Worm (Caenorhabditis elegans): ENCODE results near the gene unc-49.
A peak's percentile ranks its signal among the peaks of the same experiment; 100 is the strongest.

Gene unc-49

DNA sequence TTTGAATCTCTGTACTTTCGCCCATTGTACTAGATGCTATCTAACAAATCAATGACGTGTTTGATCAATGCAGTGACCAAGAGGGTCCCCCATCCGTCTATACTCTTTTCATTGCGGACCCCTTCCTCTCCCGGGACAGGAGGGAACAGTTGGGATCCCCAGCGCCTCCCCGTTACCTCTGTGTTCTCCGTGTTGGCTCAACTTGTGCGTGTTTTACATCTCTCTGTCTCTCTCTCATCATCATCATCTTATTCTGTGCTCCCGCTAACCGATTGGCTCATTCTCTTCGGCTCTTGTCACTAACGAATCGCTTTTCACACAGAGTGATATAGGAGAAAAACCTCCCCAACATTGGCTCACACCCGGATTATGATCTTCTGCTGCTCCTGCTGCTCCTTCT lies at the start of gene unc-49:
TSS of gene unc-49 (plus strand) at position 240 of the 400 bp plus-strand sequence.
- TF ChIP-seq lin-39 (tag; optimal IDR thresholded peaks at IDR 0.05) = no peak
- TF ChIP-seq egl-5 (tag; optimal IDR thresholded peaks at IDR 0.05) = peak; percentile 33
- no peak for TF ChIP-seq nhr-237 (tag; optimal IDR thresholded peaks at IDR 0.05)
- TF ChIP-seq nfya-1 (tag; optimal IDR thresholded peaks at IDR 0.05; ENCODE audit: insufficient read depth) = peak; percentile 43

DNA sequence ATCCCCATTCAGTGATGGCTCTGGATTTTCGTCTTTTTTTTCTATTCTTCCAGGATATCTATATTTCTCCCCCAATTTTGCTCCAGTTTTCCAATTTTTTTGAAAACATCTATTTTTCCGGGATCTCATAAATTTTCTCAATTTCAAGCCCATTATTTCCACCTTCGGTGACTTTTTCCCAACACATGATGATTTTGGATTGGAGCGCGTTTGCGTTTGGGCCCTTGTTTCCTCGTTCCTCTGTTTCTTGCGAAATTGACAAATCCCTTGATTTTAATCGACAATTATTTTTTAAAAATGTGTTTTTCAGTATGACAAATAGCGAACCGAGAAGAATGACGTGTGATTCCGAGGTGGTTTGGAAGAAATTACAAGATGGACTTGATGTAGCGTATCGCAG lies 49.6 kb upstream of the unc-49 start, which contains the start of gene cul-1:
TSS of gene cul-1 (plus strand) at position 311 of the 400 bp plus-strand sequence.
- TF ChIP-seq elt-3 (tag; optimal IDR thresholded peaks at IDR 0.05) = no peak
- no peak for TF ChIP-seq nhr-28 (tag; optimal IDR thresholded peaks at IDR 0.05)
- peak; percentile 94 for TF ChIP-seq skn-1 (tag; optimal IDR thresholded peaks at IDR 0.05)
- peak; percentile 1 for TF ChIP-seq pha-4 (tag; optimal IDR thresholded peaks at IDR 0.05)
- no peak for TF ChIP-seq nhr-67 (tag; optimal IDR thresholded peaks at IDR 0.05)
- peak; percentile 80 for TF ChIP-seq egl-5 (tag; optimal IDR thresholded peaks at IDR 0.05)
- TF ChIP-seq nfya-1 (tag; optimal IDR thresholded peaks at IDR 0.05; ENCODE audit: insufficient read depth) = peak; percentile 25
- TF ChIP-seq lin-15B (tag; optimal IDR thresholded peaks at IDR 0.05) = peak; percentile 23
- TF ChIP-seq nhr-12 (tag; optimal IDR thresholded peaks at IDR 0.05) = no peak

DNA sequence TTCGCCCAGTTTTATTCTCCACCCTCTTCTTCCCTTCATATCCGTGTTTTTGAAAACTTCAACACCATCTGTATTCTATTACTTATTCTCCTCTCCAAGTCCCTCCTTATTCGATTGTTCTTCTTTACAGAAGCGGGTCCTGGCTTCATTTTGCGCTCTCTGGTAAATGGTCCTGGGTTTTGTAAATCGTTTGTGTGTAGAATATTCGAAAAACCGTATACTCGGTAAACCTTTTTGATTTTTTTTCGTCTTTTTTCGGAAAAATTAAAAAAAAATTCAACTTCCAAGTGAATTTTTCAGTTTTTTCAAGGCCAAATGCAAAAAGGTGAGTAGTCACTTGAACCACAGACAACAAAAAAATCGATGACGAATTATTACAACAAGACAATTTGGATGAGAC lies 45.6 kb upstream of the unc-49 start, which contains the start of gene D2045.9:
TSS of gene D2045.9 (plus strand) at position 301 of the 400 bp plus-strand sequence.
- no peak for TF ChIP-seq nhr-12 (tag; optimal IDR thresholded peaks at IDR 0.05)
- no peak for TF ChIP-seq egl-27 (tag; optimal IDR thresholded peaks at IDR 0.05)
- no peak for TF ChIP-seq skn-1 (tag; optimal IDR thresholded peaks at IDR 0.05)
- TF ChIP-seq nhr-237 (tag; optimal IDR thresholded peaks at IDR 0.05) = no peak
- TF ChIP-seq elt-1 (tag; optimal IDR thresholded peaks at IDR 0.05) = no peak
- no peak for TF ChIP-seq lin-15B (tag; optimal IDR thresholded peaks at IDR 0.05)
- no peak for TF ChIP-seq sea-2 (GFP tag; optimal IDR thresholded peaks at IDR 0.05)
- no peak for TF ChIP-seq eor-1 (tag; optimal IDR thresholded peaks at IDR 0.05)
- no peak for TF ChIP-seq ZK546.5 (tag; optimal IDR thresholded peaks at IDR 0.05)
- no peak for TF ChIP-seq jun-1 (tag; optimal IDR thresholded peaks at IDR 0.05)
- no peak for TF ChIP-seq elt-3 (tag; optimal IDR thresholded peaks at IDR 0.05)
- TF ChIP-seq unc-62 (GFP tag; optimal IDR thresholded peaks at IDR 0.05) = no peak
- TF ChIP-seq daf-12 (tag; optimal IDR thresholded peaks at IDR 0.05) = no peak
- TF ChIP-seq tbx-2 (tag; optimal IDR thresholded peaks at IDR 0.05) = no peak
- no peak for TF ChIP-seq snpc-4 (tag; optimal IDR thresholded peaks at IDR 0.05)
- TF ChIP-seq aly-2 (tag; optimal IDR thresholded peaks at IDR 0.05) = no peak
- no peak for TF ChIP-seq nhr-76 (tag; optimal IDR thresholded peaks at IDR 0.05)
- TF ChIP-seq nhr-23 (tag; optimal IDR thresholded peaks at IDR 0.05) = no peak

DNA sequence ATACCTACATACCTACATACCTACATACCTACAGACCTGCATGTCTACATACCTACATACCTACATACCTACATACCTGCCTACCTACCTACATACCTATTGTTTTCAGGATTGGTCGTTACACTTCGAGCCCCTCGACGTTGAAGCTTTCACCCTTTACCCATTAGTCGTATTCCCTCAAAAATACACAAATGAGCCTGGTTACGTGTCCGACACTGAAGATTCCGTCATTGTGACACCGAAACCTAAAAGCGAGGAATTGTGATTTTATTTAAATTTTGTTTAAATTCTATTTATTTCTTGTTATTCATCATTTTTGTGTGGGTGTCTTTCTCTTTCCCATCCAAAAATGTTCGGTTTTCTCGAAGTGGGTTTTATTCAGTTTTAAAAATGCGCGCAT lies 41.4 kb upstream of the unc-49 start, which contains the start of gene D2045.7:
TSS of gene D2045.7 (plus strand) at position 301 of the 400 bp plus-strand sequence.
- TF ChIP-seq tbx-2 (tag; optimal IDR thresholded peaks at IDR 0.05) = no peak
- TF ChIP-seq fos-1 (tag; optimal IDR thresholded peaks at IDR 0.05) = no peak
- TF ChIP-seq fkh-10 (GFP tag; optimal IDR thresholded peaks at IDR 0.05) = no peak
- TF ChIP-seq nhr-76 (tag; optimal IDR thresholded peaks at IDR 0.05) = no peak

DNA sequence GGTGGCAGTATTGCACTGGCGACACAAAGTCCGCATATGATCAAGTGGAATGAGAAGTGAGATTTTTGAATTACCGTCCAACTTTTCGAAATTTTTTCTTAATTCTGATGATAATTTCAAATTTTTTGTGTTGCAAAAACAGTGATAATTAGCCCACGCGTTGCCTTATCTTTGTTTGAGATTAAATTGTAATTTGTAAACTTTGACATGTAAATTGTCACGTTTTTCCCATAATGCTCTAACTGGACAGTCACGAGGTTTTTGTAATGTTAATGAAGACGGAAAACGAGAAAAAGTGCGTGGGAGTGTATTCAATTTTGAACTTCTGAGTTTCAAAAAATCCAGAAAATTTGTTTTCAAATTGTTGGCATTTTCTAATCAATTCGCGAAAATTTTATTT lies 39.1 kb upstream of the unc-49 start:
- TF ChIP-seq mml-1 (tag; optimal IDR thresholded peaks at IDR 0.05) (no peak), pha-4 (tag; optimal IDR thresholded peaks at IDR 0.05) (peak; percentile 30), pqm-1 (tag; optimal IDR thresholded peaks at IDR 0.05) (peak; percentile 8), elt-2 (tag; optimal IDR thresholded peaks at IDR 0.05) (peak; percentile 61)

DNA sequence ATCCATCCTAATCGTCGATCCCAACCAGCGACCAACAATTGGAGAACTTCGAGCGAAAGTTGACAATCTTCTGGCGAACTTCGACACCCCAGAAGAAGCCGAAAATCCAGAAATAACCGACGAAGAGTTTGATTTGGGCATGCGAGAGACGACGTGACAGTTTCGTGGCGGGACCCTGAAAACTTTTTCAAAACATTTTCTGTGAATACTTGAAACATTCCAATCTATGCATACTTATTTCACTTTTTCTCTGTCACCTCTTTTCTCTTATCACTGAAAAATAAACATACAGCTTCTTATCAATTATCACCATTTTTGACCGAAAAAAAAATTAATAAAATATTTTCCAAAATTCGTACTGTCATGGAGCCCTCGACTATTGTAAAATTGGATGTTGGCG lies 38.6 kb upstream of the unc-49 start, which contains the start of gene D2045.8:
TSS of gene D2045.8 (plus strand) at position 301 of the 400 bp plus-strand sequence.
- peak; percentile 14 for TF ChIP-seq pqm-1 (tag; optimal IDR thresholded peaks at IDR 0.05)
- TF ChIP-seq ama-1 (optimal IDR thresholded peaks at IDR 0.05) = no peak
- no peak for TF ChIP-seq fkh-2 (tag; optimal IDR thresholded peaks at IDR 0.05)
- peak; percentile 26 for TF ChIP-seq skn-1 (tag; optimal IDR thresholded peaks at IDR 0.05)
- peak; percentile 36 for TF ChIP-seq elt-2 (tag; optimal IDR thresholded peaks at IDR 0.05)

Data from whole organism, L3 larva.